Fruit fly (Drosophila melanogaster) whole organism, embryonic: Measurements from ENCODE around the gene plx.

Source experiments
- Aef1 ChIP-seq: fragments of 200-800 bp; sonication (Bioruptor generic); IDR thresholded peaks from 3 replicates; pipeline ENCODE4 v1.3.6; 2022; ENCODE audit warnings: missing biosample characterization, missing genetic modification characterization
- Atf-2 ChIP-seq: fragments of 200-800 bp; sonication (Bioruptor generic); optimal IDR thresholded peaks from 2 replicates; lab custom pipeline; 2016; ENCODE audit warnings: missing biosample characterization, missing genetic modification characterization
- Atf3 ChIP-seq: fragments of 200-800 bp; sonication (Bioruptor generic); optimal IDR thresholded peaks from 3 replicates; lab custom pipeline; 2016; ENCODE audit warnings: missing biosample characterization, missing genetic modification characterization
- B-H2 ChIP-seq: fragments of 200-800 bp; sonication (Bioruptor generic); optimal IDR thresholded peaks from 2 replicates; lab custom pipeline; 2018; ENCODE audit warnings: missing biosample characterization, mild to moderate bottlenecking, missing genetic modification characterization
- Bgb ChIP-seq: fragments of 200-800 bp; sonication (Bioruptor generic); IDR thresholded peaks from 2 replicates; pipeline ENCODE4 v1.3.6; 2022; ENCODE audit warnings: missing biosample characterization, missing genetic modification characterization; ENCODE audit not compliant: partially characterized antibody
- CG10209 ChIP-seq: fragments of 200-800 bp; sonication (Bioruptor generic); optimal IDR thresholded peaks from 3 replicates; lab custom pipeline; 2017; ENCODE audit warnings: missing biosample characterization, mild to moderate bottlenecking, missing genetic modification characterization, missing genetic modification reagents
- CG11560 ChIP-seq: fragments of 200-800 bp; sonication (Bioruptor generic); IDR thresholded peaks from 3 replicates; pipeline ENCODE4 v1.3.6; 2022; ENCODE audit warnings: missing biosample characterization, missing genetic modification characterization
- CG12659 ChIP-seq: fragments of 200-800 bp; sonication (Bioruptor generic); optimal IDR thresholded peaks from 3 replicates; lab custom pipeline; 2017; ENCODE audit warnings: mild to moderate bottlenecking, missing biosample characterization, missing genetic modification reagents, missing genetic modification characterization
- CG1529 ChIP-seq: fragments of 200-800 bp; sonication (Bioruptor generic); optimal IDR thresholded peaks from 3 replicates; lab custom pipeline; 2018; ENCODE audit warnings: missing biosample characterization, missing genetic modification characterization
- CG17361 ChIP-seq: fragments of 200-800 bp; sonication (Bioruptor generic); IDR thresholded peaks from 3 replicates; pipeline ENCODE4 v1.3.6; 2022; ENCODE audit warnings: missing biosample characterization, missing genetic modification characterization
- CG17385 ChIP-seq: fragments of 200-800 bp; sonication (Bioruptor generic); optimal IDR thresholded peaks from 3 replicates; lab custom pipeline; 2018; ENCODE audit warnings: missing biosample characterization, mild to moderate bottlenecking, missing genetic modification characterization
- CG1832 ChIP-seq: fragments of 200-800 bp; sonication (Bioruptor generic); optimal IDR thresholded peaks from 2 replicates; lab custom pipeline; 2017; ENCODE audit warnings: missing biosample characterization, mild to moderate bottlenecking, missing genetic modification characterization, inconsistent platforms
- CG18476 ChIP-seq: fragments of 200-800 bp; sonication (Bioruptor generic); optimal IDR thresholded peaks from 2 replicates; lab custom pipeline; 2016; ENCODE audit warnings: missing biosample characterization, mild to moderate bottlenecking, missing genetic modification characterization
- CG2202 ChIP-seq: fragments of 200-800 bp; sonication (Bioruptor generic); optimal IDR thresholded peaks from 2 replicates; lab custom pipeline; 2018; ENCODE audit warnings: missing biosample characterization, mild to moderate bottlenecking, missing genetic modification characterization
- CG33213 ChIP-seq: fragments of 200-800 bp; sonication (Bioruptor generic); optimal IDR thresholded peaks from 3 replicates; lab custom pipeline; 2016; ENCODE audit warnings: missing biosample characterization, missing genetic modification characterization
- CG33557 ChIP-seq: fragments of 200-800 bp; sonication (Bioruptor generic); optimal IDR thresholded peaks from 2 replicates; lab custom pipeline; 2019; ENCODE audit warnings: missing biosample characterization, mild to moderate bottlenecking, missing genetic modification characterization, moderate library complexity
- CG3407 ChIP-seq: fragments of 200-800 bp; sonication (Bioruptor generic); optimal IDR thresholded peaks from 2 replicates; lab custom pipeline; 2018; ENCODE audit warnings: missing biosample characterization, mild to moderate bottlenecking, missing genetic modification characterization
- CG34376 ChIP-seq: fragments of 200-800 bp; sonication (Bioruptor generic); optimal IDR thresholded peaks from 2 replicates; lab custom pipeline; 2018; ENCODE audit warnings: missing biosample characterization, mild to moderate bottlenecking, missing genetic modification characterization
- CG4854 ChIP-seq: fragments of 200-800 bp; sonication (Bioruptor generic); optimal IDR thresholded peaks from 2 replicates; lab custom pipeline; 2016; ENCODE audit warnings: missing biosample characterization, missing genetic modification characterization, inconsistent platforms
- CG5245 ChIP-seq: fragments of 200-800 bp; sonication (Bioruptor generic); optimal IDR thresholded peaks from 3 replicates; lab custom pipeline; 2016; ENCODE audit warnings: missing biosample characterization, missing genetic modification characterization
- CG6272 ChIP-seq: fragments of 200-800 bp; sonication (Bioruptor generic); IDR thresholded peaks from 2 replicates; pipeline ENCODE4 v1.3.6; 2022; ENCODE audit warnings: missing biosample characterization, missing genetic modification characterization
- CG8359 ChIP-seq: fragments of 200-800 bp; sonication (Bioruptor generic); optimal IDR thresholded peaks from 2 replicates; lab custom pipeline; 2017; ENCODE audit warnings: missing biosample characterization, mild to moderate bottlenecking, missing genetic modification characterization, borderline replicate concordance
- Camta ChIP-seq: fragments of 200-800 bp; sonication (Bioruptor generic); optimal IDR thresholded peaks from 2 replicates; lab custom pipeline; 2016; ENCODE audit warnings: missing biosample characterization, missing genetic modification characterization
- D19B ChIP-seq: fragments of 200-800 bp; sonication (Bioruptor generic); optimal IDR thresholded peaks from 2 replicates; lab custom pipeline; 2017; ENCODE audit warnings: missing biosample characterization, mild to moderate bottlenecking, missing genetic modification characterization
- Dad ChIP-seq: fragments of 200-800 bp; sonication (Bioruptor generic); optimal IDR thresholded peaks from 3 replicates; lab custom pipeline; 2016; ENCODE audit warnings: missing biosample characterization, missing genetic modification characterization
- Dip3 ChIP-seq: fragments of 200-800 bp; sonication (Bioruptor generic); optimal IDR thresholded peaks from 3 replicates; lab custom pipeline; 2016; ENCODE audit warnings: missing biosample characterization, missing genetic modification characterization
- Doc3 ChIP-seq: fragments of 200-800 bp; sonication (Bioruptor generic); IDR thresholded peaks from 3 replicates; pipeline ENCODE4 v1.3.6; 2022; ENCODE audit warnings: missing biosample characterization, missing genetic modification characterization; ENCODE audit not compliant: partially characterized antibody
- Hand ChIP-seq: fragments of 200-800 bp; sonication (Bioruptor generic); optimal IDR thresholded peaks from 2 replicates; lab custom pipeline; 2017; ENCODE audit warnings: mild to moderate bottlenecking, missing biosample characterization, missing genetic modification reagents, missing genetic modification characterization
- Hmx ChIP-seq: fragments of 200-800 bp; sonication (Bioruptor generic); optimal IDR thresholded peaks from 2 replicates; lab custom pipeline; 2016; ENCODE audit warnings: missing biosample characterization, missing genetic modification characterization
- Hr3 ChIP-seq: fragments of 200-800 bp; sonication (Bioruptor generic); optimal IDR thresholded peaks from 3 replicates; lab custom pipeline; 2016; ENCODE audit warnings: missing biosample characterization, missing genetic modification characterization
- Lhr ChIP-seq: fragments of 200-800 bp; sonication (Bioruptor generic); optimal IDR thresholded peaks from 3 replicates; lab custom pipeline; 2017; ENCODE audit warnings: mild to moderate bottlenecking, missing biosample characterization, missing genetic modification reagents, missing genetic modification characterization
- Ptx1 ChIP-seq: fragments of 200-800 bp; sonication (Bioruptor generic); IDR thresholded peaks from 2 replicates; pipeline ENCODE4 v1.3.6; 2022; ENCODE audit warnings: missing biosample characterization, missing genetic modification characterization
- Sry-β ChIP-seq: fragments of 200-800 bp; sonication (Bioruptor generic); optimal IDR thresholded peaks from 2 replicates; lab custom pipeline; 2018; ENCODE audit warnings: missing biosample characterization, mild to moderate bottlenecking, missing genetic modification characterization, moderate library complexity
- ara ChIP-seq: fragments of 200-800 bp; sonication (Bioruptor generic); IDR thresholded peaks from 2 replicates; pipeline ENCODE4 v1.3.6; 2022; ENCODE audit warnings: missing biosample characterization, missing genetic modification characterization
- btn ChIP-seq: fragments of 200-800 bp; sonication (Bioruptor generic); optimal IDR thresholded peaks from 2 replicates; lab custom pipeline; 2016; ENCODE audit warnings: missing biosample characterization, missing genetic modification characterization
- cg ChIP-seq: fragments of 200-800 bp; sonication (Bioruptor generic); optimal IDR thresholded peaks from 3 replicates; lab custom pipeline; 2019; ENCODE audit warnings: missing biosample characterization, mild to moderate bottlenecking, missing genetic modification characterization, moderate library complexity
- dan ChIP-seq: fragments of 200-800 bp; sonication (Bioruptor generic); IDR thresholded peaks from 2 replicates; pipeline ENCODE4 v1.3.6; 2022; ENCODE audit warnings: missing biosample characterization, missing genetic modification characterization
- dimm ChIP-seq: fragments of 200-800 bp; sonication (Bioruptor generic); IDR thresholded peaks from 2 replicates; pipeline ENCODE4 v1.3.6; 2022; ENCODE audit warnings: missing biosample characterization, missing genetic modification characterization
- ems ChIP-seq: fragments of 200-800 bp; sonication (Bioruptor generic); optimal IDR thresholded peaks from 3 replicates; lab custom pipeline; 2016; ENCODE audit warnings: missing biosample characterization, missing genetic modification characterization
- fd3F ChIP-seq: fragments of 200-800 bp; sonication (Bioruptor generic); optimal IDR thresholded peaks from 2 replicates; lab custom pipeline; 2018; ENCODE audit warnings: missing biosample characterization, mild to moderate bottlenecking, missing genetic modification characterization, moderate library complexity
- gt ChIP-seq: fragments of 200-800 bp; sonication (Bioruptor generic); IDR thresholded peaks from 2 replicates; pipeline ENCODE4 v1.3.6; 2022; ENCODE audit warnings: missing biosample characterization, missing genetic modification characterization
- ind ChIP-seq: fragments of 200-800 bp; sonication (Bioruptor generic); optimal IDR thresholded peaks from 3 replicates; lab custom pipeline; 2016; ENCODE audit warnings: missing biosample characterization, missing genetic modification characterization
- kay ChIP-seq: fragments of 200-800 bp; sonication (Bioruptor generic); optimal IDR thresholded peaks from 2 replicates; lab custom pipeline; 2016; ENCODE audit warnings: missing biosample characterization, missing genetic modification characterization
- seq ChIP-seq: fragments of 200-800 bp; sonication (Bioruptor generic); IDR thresholded peaks from 2 replicates; pipeline ENCODE4 v1.3.6; 2022; ENCODE audit warnings: missing biosample characterization, missing genetic modification characterization
- sob ChIP-seq: fragments of 200-800 bp; sonication (Bioruptor generic); IDR thresholded peaks from 2 replicates; pipeline ENCODE4 v1.3.6; 2022; ENCODE audit warnings: missing biosample characterization, missing genetic modification characterization
- stwl ChIP-seq: fragments of 200-800 bp; sonication (Bioruptor generic); optimal IDR thresholded peaks from 3 replicates; lab custom pipeline; 2018; ENCODE audit warnings: missing biosample characterization, mild to moderate bottlenecking, missing genetic modification characterization, moderate library complexity
- tup ChIP-seq: fragments of 200-800 bp; sonication (Bioruptor generic); optimal IDR thresholded peaks from 2 replicates; lab custom pipeline; 2016; ENCODE audit warnings: missing biosample characterization, mild to moderate bottlenecking, missing genetic modification characterization, moderate library complexity
- vfl ChIP-seq: fragments of 200-800 bp; sonication (Bioruptor generic); optimal IDR thresholded peaks from 2 replicates; lab custom pipeline; 2016; ENCODE audit warnings: missing biosample characterization, missing genetic modification characterization
- zfh1 ChIP-seq: fragments of 200-800 bp; sonication (Bioruptor generic); IDR thresholded peaks from 3 replicates; pipeline ENCODE4 v1.3.6; 2022; ENCODE audit warnings: missing biosample characterization, missing genetic modification characterization

Gene plx

dm6 chr3R:5668928-5669739 is 16.5 kb upstream of the plx start, which contains the start of the genes Xe7 and Atg17 (continued):
- TF ChIP-seq Atf3 (GFP tag; lab: Kevin White, UChicago) (peak; percentile 85), CG1529 (GFP tag; lab: Kevin White, UChicago) (peak; percentile 75), CG3407 (GFP tag; lab: Kevin White, UChicago) (peak; percentile 79), CG8359 (peak; percentile 70), CG33213 (GFP tag; lab: Kevin White, UChicago) (peak; percentile 68), Lhr (GFP tag; lab: Kevin White, UChicago) (peak; percentile 85), btn (GFP tag; lab: Kevin White, UChicago) (peak; percentile 47), CG17385 (peak; percentile 72), zfh1 (peak; percentile 86), Ptx1 (GFP tag; lab: Robert Waterston, UW) (peak; percentile 95), CG1832 (GFP tag; lab: Kevin White, UChicago) (no peak), Hmx (GFP tag; lab: Kevin White, UChicago) (peak; percentile 79), Dad (GFP tag; lab: Kevin White, UChicago) (peak; percentile 82), ara (peak; percentile 77), dimm (GFP tag; lab: Robert Waterston, UW) (peak; percentile 54), Bgb (peak; percentile 53), CG33557 (GFP tag; lab: Kevin White, UChicago) (peak; percentile 90), stwl (peak; percentile 71), CG12659 (GFP tag; lab: Kevin White, UChicago) (peak; percentile 94), vfl (GFP tag; lab: Kevin White, UChicago) (peak; percentile 91), CG10209 (GFP tag; lab: Kevin White, UChicago) (peak; percentile 92), CG2202 (tag; lab: Kevin White, UChicago) (peak; percentile 67), Hand (peak; percentile 73), B-H2 (GFP tag; lab: Kevin White, UChicago) (peak; percentile 94), cg (GFP tag; lab: Kevin White, UChicago) (peak; percentile 73), Atf-2 (GFP tag; lab: Kevin White, UChicago) (peak; percentile 85), gt (GFP tag; lab: Robert Waterston, UW) (peak; percentile 78), D19B (GFP tag; lab: Kevin White, UChicago) (peak; percentile 79), Doc3 (peak; percentile 39; the same call in 1 of the 3 replicates), CG4854 (peak; percentile 77), Hr3 (GFP tag; lab: Kevin White, UChicago) (peak; percentile 94), sob (GFP tag; lab: Robert Waterston, UW) (peak; percentile 92), tup (GFP tag; lab: Kevin White, UChicago) (peak; percentile 76), CG11560 (tag; lab: Robert Waterston, UW) (peak; percentile 89), CG34376 (peak; percentile 68), fd3F (GFP tag; lab: Kevin White, UChicago) (peak; percentile 94), dan (GFP tag; lab: Robert Waterston, UW) (peak; percentile 75; the same call in 1 of the 2 replicates), ems (GFP tag; lab: Kevin White, UChicago) (peak; percentile 84), CG18476 (GFP tag; lab: Kevin White, UChicago) (peak; percentile 81), kay (peak; percentile 76), Sry-β (GFP tag; lab: Kevin White, UChicago) (no peak), seq (GFP tag; lab: Robert Waterston, UW) (peak; percentile 88), CG6272 (GFP tag; lab: Robert Waterston, UW) (peak; percentile 95), ind (GFP tag; lab: Kevin White, UChicago) (peak; percentile 96), CG17361 (peak; percentile 97), Aef1 (GFP tag; lab: Robert Waterston, UW) (peak; percentile 90), CG5245 (GFP tag; lab: Kevin White, UChicago) (peak; percentile 72), Dip3 (GFP tag; lab: Kevin White, UChicago) (peak; percentile 93), Camta (peak; percentile 84)
